Worm (Caenorhabditis elegans) whole organism, young adult: ENCODE measurements around the gene F18E9.4.

ENCODE experiments used
- B0336.3 ChIP-seq: fragments of 200-800 bp; sonication (Bioruptor generic); IDR thresholded peaks from 2 replicates; pipeline ENCODE4 v1.3.6; 2022; ENCODE audit warnings: missing genetic modification characterization, missing compliant biosample characterization
- F10E7.11 ChIP-seq: sonication (generic microtip); optimal IDR thresholded peaks from 2 replicates; lab custom pipeline; 2017; ENCODE audit warnings: mild to moderate bottlenecking, missing genetic modification characterization, moderate library complexity, missing compliant biosample characterization
- F22D6.2 ChIP-seq: sonication (generic microtip); optimal IDR thresholded peaks from 2 replicates; lab custom pipeline; 2016; ENCODE audit warnings: mild to moderate bottlenecking, missing genetic modification characterization, missing compliant biosample characterization
- F37B4.10 ChIP-seq: fragments of 200-800 bp; sonication (Bioruptor generic); IDR thresholded peaks from 2 replicates; pipeline ENCODE4 v1.3.6; 2022; ENCODE audit warnings: missing genetic modification characterization, missing compliant biosample characterization
- F52B5.7 ChIP-seq: sonication (generic microtip); optimal IDR thresholded peaks from 2 replicates; lab custom pipeline; 2016; ENCODE audit warnings: mild to moderate bottlenecking, missing genetic modification characterization, missing compliant biosample characterization
- F57A8.1 ChIP-seq: fragments of 200-800 bp; sonication (Bioruptor generic); optimal IDR thresholded peaks from 2 replicates; lab custom pipeline; 2018; ENCODE audit warnings: mild to moderate bottlenecking, missing genetic modification characterization, moderate library complexity, missing compliant biosample characterization
- K12H6.12 ChIP-seq: fragments of 200-800 bp; sonication (Bioruptor generic); optimal IDR thresholded peaks from 2 replicates; lab custom pipeline; 2018; ENCODE audit warnings: mild to moderate bottlenecking, missing genetic modification characterization, missing compliant biosample characterization
- T07F8.4 ChIP-seq: sonication (generic microtip); optimal IDR thresholded peaks from 2 replicates; lab custom pipeline; 2016; ENCODE audit warnings: mild to moderate bottlenecking, missing genetic modification characterization, moderate library complexity, missing compliant biosample characterization
- Y53G8AR.9 ChIP-seq: fragments of 200-800 bp; sonication (Bioruptor generic); conservative IDR thresholded peaks from 2 replicates; pipeline ENCODE4 v1.3.6; 2022; ENCODE audit warnings: missing genetic modification reagents, missing genetic modification characterization, missing compliant biosample characterization
- Y56A3A.18 ChIP-seq: fragments of 200-800 bp; sonication (Bioruptor generic); IDR thresholded peaks from 2 replicates; pipeline ENCODE4 v1.3.6; 2022; ENCODE audit warnings: missing genetic modification reagents, missing genetic modification characterization, missing compliant biosample characterization
- Y79H2A.3 ChIP-seq: fragments of 200-800 bp; sonication (Bioruptor generic); conservative IDR thresholded peaks from 2 replicates; pipeline ENCODE4 v1.3.6; 2022; ENCODE audit warnings: missing genetic modification reagents, missing genetic modification characterization, missing compliant biosample characterization
- ZK185.1 ChIP-seq: sonication (generic microtip); optimal IDR thresholded peaks from 2 replicates; lab custom pipeline; 2016; ENCODE audit warnings: mild to moderate bottlenecking, missing genetic modification characterization, missing compliant biosample characterization; ENCODE audit not compliant: poor library complexity, severe bottlenecking
- aptf-3 ChIP-seq: fragments of 200-800 bp; sonication (Bioruptor generic); IDR thresholded peaks from 2 replicates; pipeline ENCODE4 v1.3.6; 2022; ENCODE audit warnings: missing genetic modification characterization, missing compliant biosample characterization
- athp-1 ChIP-seq: sonication (generic microtip); optimal IDR thresholded peaks from 2 replicates; lab custom pipeline; 2017; ENCODE audit warnings: mild to moderate bottlenecking, missing genetic modification characterization, missing compliant biosample characterization
- attf-3 ChIP-seq: fragments of 200-800 bp; sonication (Bioruptor generic); conservative IDR thresholded peaks from 2 replicates; pipeline ENCODE4 v1.3.6; 2022; ENCODE audit warnings: missing genetic modification reagents, missing genetic modification characterization, missing compliant biosample characterization
- bed-1 ChIP-seq: fragments of 200-800 bp; sonication (Bioruptor generic); IDR thresholded peaks from 2 replicates; pipeline ENCODE4 v1.3.6; 2022; ENCODE audit warnings: missing genetic modification reagents, missing genetic modification characterization, missing compliant biosample characterization
- ccch-3 ChIP-seq: fragments of 200-800 bp; sonication (Bioruptor generic); optimal IDR thresholded peaks from 2 replicates; lab custom pipeline; 2018; ENCODE audit warnings: mild to moderate bottlenecking, missing genetic modification characterization, missing compliant biosample characterization
- cebp-2 ChIP-seq: fragments of 200-800 bp; sonication (Bioruptor generic); IDR thresholded peaks from 2 replicates; pipeline ENCODE4 v1.3.6; 2022; ENCODE audit warnings: missing genetic modification characterization, missing compliant biosample characterization
- ceh-27 ChIP-seq: fragments of 200-800 bp; sonication (Bioruptor generic); optimal IDR thresholded peaks from 2 replicates; lab custom pipeline; 2018; ENCODE audit warnings: mild to moderate bottlenecking, missing genetic modification characterization, moderate library complexity, missing compliant biosample characterization
- ceh-40 ChIP-seq: fragments of 200-800 bp; sonication (Bioruptor generic); IDR thresholded peaks from 2 replicates; pipeline ENCODE4 v1.3.6; 2022; ENCODE audit warnings: missing genetic modification characterization, missing compliant biosample characterization
- ceh-79 ChIP-seq: sonication (generic microtip); optimal IDR thresholded peaks from 2 replicates; lab custom pipeline; 2017; ENCODE audit warnings: mild to moderate bottlenecking, missing genetic modification characterization, missing compliant biosample characterization
- chd-7 ChIP-seq: sonication (generic microtip); optimal IDR thresholded peaks from 2 replicates; lab custom pipeline; 2016; ENCODE audit warnings: mild to moderate bottlenecking, missing genetic modification characterization, moderate library complexity, missing compliant biosample characterization
- dox-1 ChIP-seq: fragments of 200-800 bp; sonication (Bioruptor generic); IDR thresholded peaks from 2 replicates; pipeline ENCODE4 v1.3.6; 2022; ENCODE audit warnings: missing genetic modification reagents, missing genetic modification characterization, missing compliant biosample characterization
- efl-1 ChIP-seq: fragments of 150-350 bp; optimal IDR thresholded peaks from 2 replicates; lab custom pipeline; 2014; ENCODE audit warnings: missing biosample characterization, missing genetic modification reagents, missing genetic modification characterization
- egl-18 ChIP-seq: fragments of 200-800 bp; sonication (Bioruptor generic); IDR thresholded peaks from 2 replicates; pipeline ENCODE4 v1.3.6; 2022; ENCODE audit warnings: missing genetic modification reagents, missing genetic modification characterization, missing compliant biosample characterization
- egl-44 ChIP-seq: fragments of 200-800 bp; sonication (Bioruptor generic); IDR thresholded peaks from 2 replicates; pipeline ENCODE4 v1.3.6; 2022; ENCODE audit warnings: missing genetic modification reagents, missing genetic modification characterization, missing compliant biosample characterization
- egrh-3 ChIP-seq: fragments of 200-800 bp; sonication (Bioruptor generic); IDR thresholded peaks from 2 replicates; pipeline ENCODE4 v1.3.6; 2022; ENCODE audit warnings: missing genetic modification reagents, missing genetic modification characterization, missing compliant biosample characterization
- fkh-3 ChIP-seq: sonication (generic microtip); optimal IDR thresholded peaks from 2 replicates; lab custom pipeline; 2016; ENCODE audit warnings: mild to moderate bottlenecking, missing genetic modification characterization, missing compliant biosample characterization
- hmg-1.2 ChIP-seq: fragments of 200-800 bp; sonication (Bioruptor generic); IDR thresholded peaks from 2 replicates; pipeline ENCODE4 v1.3.6; 2022; ENCODE audit warnings: missing genetic modification reagents, missing genetic modification characterization, missing compliant biosample characterization
- hsf-1 ChIP-seq: fragments of 200-800 bp; sonication (Bioruptor generic); IDR thresholded peaks from 2 replicates; pipeline ENCODE4 v1.3.6; 2022; ENCODE audit warnings: missing genetic modification reagents, missing genetic modification characterization, missing compliant biosample characterization
- let-607 ChIP-seq, 2 experiments: fragments of 200-800 bp in 1 of 2; sonication (Bioruptor generic) in 1 of 2; sonication (generic microtip) in 1 of 2; optimal IDR thresholded peaks; 2 replicates each; lab custom pipeline; 2016 to 2018; ENCODE audit warnings: mild to moderate bottlenecking in 2 of 2, missing compliant biosample characterization in 2 of 2, missing genetic modification characterization in 2 of 2, moderate library complexity in 2 of 2, missing genotype in 1 of 2
- lin-35 ChIP-seq, 3 experiments: fragments of 150-350 bp in 2 of 3; sonication (generic microtip) in 1 of 3; optimal IDR thresholded peaks; 2 replicates each; lab custom pipeline; 2014 to 2018; ENCODE audit warnings: missing biosample characterization in 3 of 3, missing genetic modification characterization in 3 of 3, missing genetic modification reagents in 3 of 3
- lin-40 ChIP-seq: sonication (generic microtip); optimal IDR thresholded peaks from 2 replicates; lab custom pipeline; 2016; ENCODE audit warnings: missing genetic modification characterization, mild to moderate bottlenecking, missing compliant biosample characterization, missing genotype, missing genetic modification reagents
- lin-54 ChIP-seq: fragments of 200-800 bp; sonication (Bioruptor generic); optimal IDR thresholded peaks from 2 replicates; lab custom pipeline; 2018; ENCODE audit warnings: mild to moderate bottlenecking, missing genetic modification characterization, missing compliant biosample characterization
- lsl-1 ChIP-seq: fragments of 200-800 bp; sonication (Bioruptor generic); optimal IDR thresholded peaks from 2 replicates; lab custom pipeline; 2018; ENCODE audit warnings: mild to moderate bottlenecking, missing genetic modification characterization, moderate library complexity, missing compliant biosample characterization
- madf-10 ChIP-seq: sonication (generic microtip); optimal IDR thresholded peaks from 2 replicates; lab custom pipeline; 2016; ENCODE audit warnings: mild to moderate bottlenecking, missing genetic modification characterization, missing compliant biosample characterization
- mcd-1 ChIP-seq: fragments of 200-800 bp; sonication (Bioruptor generic); IDR thresholded peaks from 2 replicates; pipeline ENCODE4 v1.3.6; 2022; ENCODE audit warnings: missing genetic modification reagents, missing genetic modification characterization, missing compliant biosample characterization
- mes-4 ChIP-seq: sonication (generic microtip); optimal IDR thresholded peaks from 2 replicates; lab custom pipeline; 2016; ENCODE audit warnings: missing genotype, missing genetic modification characterization, missing compliant biosample characterization
- nfya-2 ChIP-seq: fragments of 200-800 bp; sonication (Bioruptor generic); IDR thresholded peaks from 2 replicates; pipeline ENCODE4 v1.3.6; 2022; ENCODE audit warnings: missing genetic modification reagents, missing genetic modification characterization, missing compliant biosample characterization
- nhr-90 ChIP-seq: sonication (generic microtip); optimal IDR thresholded peaks from 2 replicates; lab custom pipeline; 2016; ENCODE audit warnings: missing genotype, mild to moderate bottlenecking, missing genetic modification characterization, missing compliant biosample characterization
- rcor-1 ChIP-seq: fragments of 200-800 bp; sonication (Bioruptor generic); IDR thresholded peaks from 2 replicates; pipeline ENCODE4 v1.3.6; 2022; ENCODE audit warnings: missing genetic modification reagents, missing genetic modification characterization, missing compliant biosample characterization
- rpc-1 ChIP-seq, 2 experiments: fragments of 150-350 bp in 1 of 2; sonication (generic microtip) in 1 of 2; optimal IDR thresholded peaks; 2 replicates each; lab custom pipeline; 2014 to 2018; ENCODE audit warnings: missing biosample characterization in 1 of 2, missing genetic modification characterization in 1 of 2, missing genetic modification reagents in 1 of 2, missing genotype in 1 of 2
- sdz-38 ChIP-seq: sonication (generic microtip); optimal IDR thresholded peaks from 2 replicates; lab custom pipeline; 2016; ENCODE audit warnings: missing genotype, missing genetic modification characterization, missing compliant biosample characterization
- snpc-1.1 ChIP-seq: sonication (generic microtip); optimal IDR thresholded peaks from 2 replicates; lab custom pipeline; 2017; ENCODE audit warnings: missing genetic modification characterization, mild to moderate bottlenecking, missing compliant biosample characterization, antibody characterized with exemption, moderate library complexity, missing genotype, missing genetic modification reagents; ENCODE audit not compliant: insufficient read depth
- sptf-2 ChIP-seq: fragments of 200-800 bp; sonication (Bioruptor generic); optimal IDR thresholded peaks from 2 replicates; lab custom pipeline; 2018; ENCODE audit warnings: mild to moderate bottlenecking, missing genetic modification characterization, missing compliant biosample characterization
- ztf-22 ChIP-seq: fragments of 200-800 bp; sonication (Bioruptor generic); optimal IDR thresholded peaks from 2 replicates; lab custom pipeline; 2018; ENCODE audit warnings: mild to moderate bottlenecking, missing genetic modification characterization, moderate library complexity, missing compliant biosample characterization
- ztf-25 ChIP-seq: fragments of 200-800 bp; sonication (Bioruptor generic); IDR thresholded peaks from 2 replicates; pipeline ENCODE4 v1.3.6; 2022; ENCODE audit warnings: missing genetic modification reagents, missing genetic modification characterization, missing compliant biosample characterization
- ztf-28 ChIP-seq: fragments of 200-800 bp; sonication (Bioruptor generic); IDR thresholded peaks from 2 replicates; pipeline ENCODE4 v1.3.6; 2022; ENCODE audit warnings: missing genetic modification reagents, missing genetic modification characterization, missing compliant biosample characterization

Gene F18E9.4

DNA sequence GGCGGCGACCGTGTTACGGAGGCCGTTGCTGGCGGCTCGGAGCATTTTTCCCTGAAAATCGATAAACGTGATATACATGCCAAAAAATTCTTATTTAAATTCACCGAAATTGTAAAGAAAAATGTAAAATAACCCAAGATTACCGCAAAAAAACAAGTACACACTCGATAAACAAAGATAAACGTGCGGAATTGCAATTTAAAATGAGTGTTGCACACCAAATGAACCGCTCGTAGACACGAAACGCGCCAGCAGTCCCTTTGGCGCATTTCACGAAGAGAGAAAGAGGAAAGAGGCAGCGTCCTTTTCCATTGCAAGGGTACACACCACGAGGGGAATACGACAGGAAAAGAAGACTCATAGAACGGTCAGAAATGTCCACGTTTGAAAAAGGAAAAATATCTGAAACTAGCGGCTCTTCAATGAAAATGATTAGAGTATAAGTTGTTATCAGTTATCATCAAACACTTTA lies 34.3 kb upstream of the F18E9.4 start, which contains the start of gene sdha-1 (continued):
- TF ChIP-seq Y53G8AR.9 (GFP tag; lab: Robert Waterston, UW) (peak; percentile 69; the same call in 1 of the 2 replicates), nfya-2 (GFP tag; lab: Robert Waterston, UW) (no peak), K12H6.12 (tag; lab: Kevin White, UChicago) (peak; percentile 73), dox-1 (GFP tag; lab: Robert Waterston, UW) (peak; percentile 90), sdz-38 (tag; lab: Kevin White, UChicago) (no peak), lin-54 (peak; percentile 41), attf-3 (GFP tag; lab: Robert Waterston, UW) (0 out of 2 replicates have a peak, but pooled peaks have one; percentile 19), lin-40 (tag; lab: Kevin White, UChicago) (peak; percentile 83), T07F8.4 (no peak), athp-1 (peak; percentile 21), ceh-27 (GFP tag; lab: Kevin White, UChicago) (peak; percentile 83), ceh-40 (GFP tag; lab: Robert Waterston, UW) (no peak), rcor-1 (GFP tag; lab: Robert Waterston, UW) (peak; percentile 64), F22D6.2 (tag; lab: Kevin White, UChicago) (peak; percentile 2), hsf-1 (no peak), ccch-3 (no peak), egl-44 (GFP tag; lab: Robert Waterston, UW) (no peak), chd-7 (tag; lab: Kevin White, UChicago) (peak; percentile 17), snpc-1.1 (tag; lab: Kevin White, UChicago) (no peak), mes-4 (tag; lab: Kevin White, UChicago) (no peak), Y56A3A.18 (0 out of 2 replicates have a peak, but pooled peaks have one; percentile 37), ztf-22 (GFP tag; lab: Kevin White, UChicago) (peak; percentile 81), egl-18 (GFP tag; lab: Robert Waterston, UW) (no peak), B0336.3 (GFP tag; lab: Robert Waterston, UW) (peak; percentile 69), sptf-2 (GFP tag; lab: Kevin White, UChicago) (no peak), ztf-25 (GFP tag; lab: Robert Waterston, UW) (no peak), F10E7.11 (no peak), bed-1 (GFP tag; lab: Robert Waterston, UW) (no peak), ceh-79 (tag; lab: Kevin White, UChicago) (no peak), nhr-90 (peak; percentile 41), Y79H2A.3 (GFP tag; lab: Robert Waterston, UW) (no peak), hmg-1.2 (GFP tag; lab: Robert Waterston, UW) (peak; percentile 43; the same call in 1 of the 2 replicates), egrh-3 (GFP tag; lab: Robert Waterston, UW) (no peak), mcd-1 (peak; percentile 71), madf-10 (tag; lab: Kevin White, UChicago) (peak; percentile 56), lsl-1 (GFP tag; lab: Kevin White, UChicago) (no peak), ZK185.1 (tag; lab: Kevin White, UChicago) (peak; percentile 52), F57A8.1 (GFP tag; lab: Kevin White, UChicago) (no peak), F52B5.7 (tag; lab: Kevin White, UChicago) (no peak), efl-1 (GFP tag; lab: Kevin White, UChicago) (no peak), rpc-1 (optimal IDR thresholded peaks at IDR 0.05; lab: Kevin White, UChicago) (no peak), rpc-1 (tag; optimal IDR thresholded peaks at IDR 0.05; lab: Kevin White, UChicago) (no peak), let-607 (tag; optimal IDR thresholded peaks at IDR 0.05; lab: Kevin White, UChicago) (peak in 1 of 2 experiments; percentile 35), cebp-2 (GFP tag; lab: Robert Waterston, UW) (no peak), fkh-3 (no peak), aptf-3 (GFP tag; lab: Robert Waterston, UW) (no peak), F37B4.10 (GFP tag; lab: Robert Waterston, UW) (no peak), ztf-28 (GFP tag; lab: Robert Waterston, UW) (no peak), lin-35 (GFP tag; optimal IDR thresholded peaks at IDR 0.05; lab: Kevin White, UChicago) (peak in 1 of 3 experiments; percentile 60)
